Fruit fly (Drosophila melanogaster): ENCODE measurements around the gene CG9399.

CG9399 gene

DNA sequence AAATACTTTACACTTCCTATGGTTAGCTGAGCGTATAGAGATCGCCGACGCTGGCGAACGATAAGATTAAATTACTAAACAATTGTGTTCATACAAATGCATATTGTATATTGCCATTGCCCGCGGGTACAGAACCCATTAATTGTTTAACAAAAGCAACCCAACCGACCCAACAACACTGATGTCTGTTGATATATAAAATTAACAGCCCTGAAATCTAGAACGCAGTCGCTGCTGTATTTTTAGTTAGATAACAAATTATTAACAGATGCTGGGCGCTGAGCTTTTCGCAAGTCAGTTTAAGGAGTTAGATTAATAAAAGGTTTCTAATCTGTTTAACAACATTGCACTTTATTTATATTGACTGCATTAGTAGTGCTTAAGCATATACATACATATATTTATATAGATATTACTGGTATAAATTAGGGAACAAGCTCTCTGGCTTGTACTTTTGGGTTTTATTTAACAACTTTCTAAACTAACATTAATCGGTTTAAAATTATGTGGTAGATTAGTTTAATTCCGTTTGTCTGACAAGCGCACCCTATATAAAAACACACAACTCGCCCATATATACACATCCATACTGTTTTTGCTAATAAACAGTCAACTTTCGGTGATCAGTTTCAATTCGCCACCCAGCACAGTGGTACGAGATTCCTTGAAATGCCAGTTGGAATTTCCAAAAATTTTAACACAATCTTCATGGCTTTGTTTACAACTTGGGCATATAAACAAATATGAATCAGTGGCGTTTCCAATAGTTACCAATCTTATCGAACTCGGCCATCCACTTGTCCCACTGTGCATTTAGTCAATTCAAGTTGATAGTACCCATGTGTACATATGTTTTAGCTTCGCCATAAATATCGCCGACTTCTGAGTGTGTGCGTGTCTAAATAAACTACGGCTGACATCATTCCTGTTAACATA is 45.8 kb downstream of the CG9399 start:
- TF ChIP-seq toe (GFP tag; optimal IDR thresholded peaks at IDR 0.05), result no peak
- TF ChIP-seq CG12768 (GFP tag; optimal IDR thresholded peaks at IDR 0.05), result peak; percentile 95
- peak; percentile 91 for TF ChIP-seq kay (GFP tag; ENCODE audit: borderline replicate concordance)
- peak; percentile 90 for TF ChIP-seq Clk (GFP tag; optimal IDR thresholded peaks at IDR 0.05)
- TF ChIP-seq Hr96 (GFP tag; optimal IDR thresholded peaks at IDR 0.05), result peak; percentile 94
- TF ChIP-seq CG14711 (tag; optimal IDR thresholded peaks at IDR 0.05), result peak; percentile 86
- peak; percentile 96 for TF ChIP-seq CG7045 (GFP tag; optimal IDR thresholded peaks at IDR 0.05)
- peak; percentile 14 for TF ChIP-seq CG1620 (GFP tag; optimal IDR thresholded peaks at IDR 0.05)
- no peak for TF ChIP-seq CG5204 (GFP tag; optimal IDR thresholded peaks at IDR 0.05)
- TF ChIP-seq pad (GFP tag; optimal IDR thresholded peaks at IDR 0.05), result peak; percentile 64
- TF ChIP-seq cic (GFP tag; optimal IDR thresholded peaks at IDR 0.05), result peak; percentile 83
- TF ChIP-seq CG7101 (tag; optimal IDR thresholded peaks at IDR 0.05), result peak; percentile 91
- no peak for TF ChIP-seq cnc (optimal IDR thresholded peaks at IDR 0.05)
- peak; percentile 81 for TF ChIP-seq Mnt (GFP tag; optimal IDR thresholded peaks at IDR 0.05)
- peak; percentile 40 for TF ChIP-seq bab1 (GFP tag; optimal IDR thresholded peaks at IDR 0.05)
- no peak for TF ChIP-seq Crg-1 (GFP tag; optimal IDR thresholded peaks at IDR 0.05)
- peak; percentile 60 for TF ChIP-seq CG11617 (GFP tag; optimal IDR thresholded peaks at IDR 0.05)
- peak; percentile 50 for TF ChIP-seq tj (GFP tag; optimal IDR thresholded peaks at IDR 0.05)
- TF ChIP-seq CG33017 (tag; optimal IDR thresholded peaks at IDR 0.05), result peak; percentile 92
- no peak for TF ChIP-seq ovo (GFP tag; optimal IDR thresholded peaks at IDR 0.05)
